Worm (Caenorhabditis elegans): ENCODE results near the gene C23G10.11.

The C23G10.11 gene

ce11 chrIII:6168497-6169227, 46.7 kb downstream of the C23G10.11 start, which contains the start of gene efk-1:
efk-1 (minus strand) TSS chrIII:6168547.
- TF ChIP-seq elt-1 (tag; optimal IDR thresholded peaks at IDR 0.05; ENCODE audit: borderline replicate concordance, insufficient read depth): no peak
- no peak for TF ChIP-seq lin-13 (tag; optimal IDR thresholded peaks at IDR 0.05)
- no peak for TF ChIP-seq zip-8 (tag; optimal IDR thresholded peaks at IDR 0.05)
- TF ChIP-seq sem-2 (GFP tag; optimal IDR thresholded peaks at IDR 0.05): no peak
- TF ChIP-seq nhr-76 (tag; optimal IDR thresholded peaks at IDR 0.05): no peak
- TF ChIP-seq elt-3 (tag; optimal IDR thresholded peaks at IDR 0.05): no peak
- no peak for TF ChIP-seq mls-2 (tag; optimal IDR thresholded peaks at IDR 0.05)
- no peak for TF ChIP-seq lsy-2 (tag; optimal IDR thresholded peaks at IDR 0.05)
- TF ChIP-seq lin-32 (GFP tag; optimal IDR thresholded peaks at IDR 0.05): no peak
- TF ChIP-seq pha-4 (tag; optimal IDR thresholded peaks at IDR 0.05): no peak
- no peak for TF ChIP-seq drap-1 (GFP tag; optimal IDR thresholded peaks at IDR 0.05)

- TF ChIP-seq cnd-1 (tag; optimal IDR thresholded peaks at IDR 0.05) (no peak), lsy-2 (tag; optimal IDR thresholded peaks at IDR 0.05) (no peak), nhr-28 (tag; optimal IDR thresholded peaks at IDR 0.05) (no peak), ham-2 (GFP tag; optimal IDR thresholded peaks at IDR 0.05) (no peak), flh-1 (GFP tag; optimal IDR thresholded peaks at IDR 0.05) (no peak), mep-1 (tag; optimal IDR thresholded peaks at IDR 0.05) (no peak), unc-120 (tag; optimal IDR thresholded peaks at IDR 0.05; ENCODE audit: poor library complexity, severe bottlenecking) (no peak), mls-2 (tag; optimal IDR thresholded peaks at IDR 0.05) (no peak), nhr-2 (tag; optimal IDR thresholded peaks at IDR 0.05) (no peak), elt-1 (tag; optimal IDR thresholded peaks at IDR 0.05; ENCODE audit: borderline replicate concordance, insufficient read depth) (no peak), lin-13 (tag; optimal IDR thresholded peaks at IDR 0.05) (no peak), ceh-83 (GFP tag; optimal IDR thresholded peaks at IDR 0.05) (no peak)
Observed at ce11 chrIII:6166634-6167033, 48.7 kb downstream of the C23G10.11 start.

ce11 chrIII:6165240-6165639, 50.1 kb downstream of the C23G10.11 start:
- TF ChIP-seq snpc-4 (tag; optimal IDR thresholded peaks at IDR 0.05) (no peak), sem-2 (GFP tag; optimal IDR thresholded peaks at IDR 0.05) (no peak), mab-5 (tag; optimal IDR thresholded peaks at IDR 0.05) (no peak), nhr-2 (tag; optimal IDR thresholded peaks at IDR 0.05) (no peak), mls-2 (tag; optimal IDR thresholded peaks at IDR 0.05) (no peak), nhr-28 (tag; optimal IDR thresholded peaks at IDR 0.05) (no peak), pha-4 (tag; optimal IDR thresholded peaks at IDR 0.05) (no peak), unc-120 (tag; optimal IDR thresholded peaks at IDR 0.05; ENCODE audit: poor library complexity, severe bottlenecking) (no peak), ceh-43 (GFP tag; optimal IDR thresholded peaks at IDR 0.05) (no peak), elt-3 (tag; optimal IDR thresholded peaks at IDR 0.05) (no peak), ces-1 (GFP tag; optimal IDR thresholded peaks at IDR 0.05) (no peak), nhr-12 (tag; optimal IDR thresholded peaks at IDR 0.05) (no peak), sptf-1 (tag; optimal IDR thresholded peaks at IDR 0.05) (no peak), ztf-11 (tag; optimal IDR thresholded peaks at IDR 0.05) (no peak), mep-1 (tag; optimal IDR thresholded peaks at IDR 0.05) (no peak), lin-13 (tag; optimal IDR thresholded peaks at IDR 0.05) (no peak)
